Worm (Caenorhabditis elegans) whole organism, L1 larva: Measurements from ENCODE around the gene F52H2.1.

Experiments used
- C04F5.9 ChIP-seq: sonication (generic microtip); optimal IDR thresholded peaks from 2 replicates; lab custom pipeline; 2016; ENCODE audit warnings: missing genetic modification characterization, missing compliant biosample characterization
- C16A3.4 ChIP-seq: fragments of 150-350 bp; optimal IDR thresholded peaks from 2 replicates; lab custom pipeline; 2014; ENCODE audit warnings: missing biosample characterization, missing genetic modification characterization
- C34B4.2 ChIP-seq: sonication (generic microtip); optimal IDR thresholded peaks from 2 replicates; lab custom pipeline; 2017; ENCODE audit warnings: mild to moderate bottlenecking, missing genetic modification characterization, missing compliant biosample characterization
- F16B12.6 ChIP-seq: fragments of 150-350 bp; optimal IDR thresholded peaks from 2 replicates; lab custom pipeline; 2014; ENCODE audit warnings: missing biosample characterization, missing genetic modification characterization
- alr-1 ChIP-seq: fragments of 200-800 bp; sonication (Bioruptor generic); optimal IDR thresholded peaks from 2 replicates; lab custom pipeline; 2018; ENCODE audit warnings: borderline replicate concordance, mild to moderate bottlenecking, missing genetic modification characterization, missing compliant biosample characterization
- ama-1 ChIP-seq: fragments of 150-350 bp; optimal IDR thresholded peaks from 2 replicates; lab custom pipeline; 2014
- blmp-1 ChIP-seq: fragments of 150-350 bp; optimal IDR thresholded peaks from 2 replicates; lab custom pipeline; 2014; ENCODE audit warnings: missing biosample characterization, missing genetic modification characterization
- ceh-63 ChIP-seq: fragments of 200-800 bp; sonication (Bioruptor generic); optimal IDR thresholded peaks from 2 replicates; lab custom pipeline; 2018; ENCODE audit warnings: mild to moderate bottlenecking, missing genetic modification characterization, missing compliant biosample characterization
- ceh-82 ChIP-seq, 3 experiments: fragments of 150-350 bp in 1 of 3; sonication (generic microtip) in 2 of 3; optimal IDR thresholded peaks; 2 replicates each; lab custom pipeline; 2014 to 2017; ENCODE audit warnings: missing biosample characterization in 3 of 3, missing genetic modification characterization in 3 of 3
- dpl-1 ChIP-seq, 3 experiments: fragments of 150-350 bp in 2 of 3; sonication (generic microtip) in 1 of 3; optimal IDR thresholded peaks; 2 replicates each; lab custom pipeline; 2014 to 2017; ENCODE audit warnings: missing biosample characterization in 3 of 3, missing genetic modification characterization in 3 of 3, missing genetic modification reagents in 3 of 3
- dsc-1 ChIP-seq: sonication (generic microtip); optimal IDR thresholded peaks from 2 replicates; lab custom pipeline; 2016; ENCODE audit warnings: mild to moderate bottlenecking, missing genetic modification characterization, missing compliant biosample characterization
- efl-1 ChIP-seq, 4 experiments: fragments of 150-350 bp; optimal IDR thresholded peaks in 3 of 4; peaks in 1 of 4; 1 replicate in 1 of 4; 2 replicates in 3 of 4; lab custom pipeline; 2014; ENCODE audit warnings: missing biosample characterization in 2 of 4, missing genetic modification characterization in 2 of 4, missing genetic modification reagents in 2 of 4
- efl-3 ChIP-seq: fragments of 200-800 bp; sonication (Bioruptor generic); optimal IDR thresholded peaks from 2 replicates; lab custom pipeline; 2018; ENCODE audit warnings: mild to moderate bottlenecking, missing genetic modification characterization, missing compliant biosample characterization
- egl-27 ChIP-seq, 2 experiments: fragments of 150-350 bp in 1 of 2; sonication (generic microtip); optimal IDR thresholded peaks; 3 replicates each; lab custom pipeline; 2017 to 2018; ENCODE audit warnings: missing biosample characterization in 2 of 2, missing genetic modification characterization in 2 of 2, missing genetic modification reagents in 2 of 2
- ets-5 ChIP-seq: fragments of 200-800 bp; sonication (Bioruptor generic); IDR thresholded peaks from 2 replicates; pipeline ENCODE4 v1.3.6; 2022; ENCODE audit warnings: missing genetic modification characterization, missing compliant biosample characterization
- fkh-10 ChIP-seq: sonication (generic microtip); optimal IDR thresholded peaks from 2 replicates; lab custom pipeline; 2017; ENCODE audit warnings: missing biosample characterization, missing genetic modification reagents, missing genetic modification characterization
- fkh-8 ChIP-seq: sonication (generic microtip); optimal IDR thresholded peaks from 2 replicates; lab custom pipeline; 2016; ENCODE audit warnings: mild to moderate bottlenecking, missing genetic modification characterization, missing compliant biosample characterization
- fos-1 ChIP-seq: fragments of 150-350 bp; optimal IDR thresholded peaks from 2 replicates; lab custom pipeline; 2014; ENCODE audit warnings: missing biosample characterization, missing genetic modification characterization
- grh-1 ChIP-seq: fragments of 200-800 bp; sonication (Bioruptor generic); IDR thresholded peaks from 2 replicates; pipeline ENCODE4 v1.3.6; 2022; ENCODE audit warnings: missing genetic modification reagents, missing genetic modification characterization, missing compliant biosample characterization
- hlh-17 ChIP-seq: fragments of 200-800 bp; sonication (Bioruptor generic); optimal IDR thresholded peaks from 2 replicates; lab custom pipeline; 2018; ENCODE audit warnings: missing genetic modification characterization, mild to moderate bottlenecking, missing compliant biosample characterization, moderate library complexity, borderline replicate concordance
- irx-1 ChIP-seq: sonication (generic microtip); optimal IDR thresholded peaks from 2 replicates; lab custom pipeline; 2016; ENCODE audit warnings: missing genetic modification characterization, missing compliant biosample characterization
- jun-1 ChIP-seq: fragments of 150-350 bp; optimal IDR thresholded peaks from 2 replicates; lab custom pipeline; 2014; ENCODE audit warnings: missing biosample characterization, missing genetic modification reagents, missing genetic modification characterization
- lin-13 ChIP-seq: fragments of 150-350 bp; optimal IDR thresholded peaks from 2 replicates; lab custom pipeline; 2014; ENCODE audit warnings: missing biosample characterization, missing genetic modification reagents, missing genetic modification characterization
- lin-14 ChIP-seq: fragments of 200-800 bp; sonication (Bioruptor generic); optimal IDR thresholded peaks from 2 replicates; lab custom pipeline; 2018; ENCODE audit warnings: mild to moderate bottlenecking, missing genetic modification characterization, moderate library complexity, missing compliant biosample characterization
- lin-35 ChIP-seq, 2 experiments: fragments of 150-350 bp; optimal IDR thresholded peaks; 2 replicates each; lab custom pipeline; 2014; ENCODE audit warnings: missing biosample characterization in 2 of 2, missing genetic modification characterization in 2 of 2, missing genetic modification reagents in 2 of 2
- lsy-2 ChIP-seq, 2 experiments: fragments of 150-350 bp; optimal IDR thresholded peaks; 2 replicates each; lab custom pipeline; 2014; ENCODE audit warnings: missing biosample characterization in 2 of 2, missing genetic modification characterization in 2 of 2
- mdl-1 ChIP-seq, 2 experiments: fragments of 150-350 bp; optimal IDR thresholded peaks; 2 replicates each; lab custom pipeline; 2014 to 2017; ENCODE audit warnings: missing biosample characterization in 2 of 2, missing genetic modification characterization in 2 of 2, inconsistent platforms in 1 of 2
- mef-2 ChIP-seq: fragments of 150-350 bp; optimal IDR thresholded peaks from 2 replicates; lab custom pipeline; 2014; ENCODE audit warnings: missing biosample characterization, missing genetic modification characterization
- mep-1 ChIP-seq: fragments of 150-350 bp; optimal IDR thresholded peaks from 2 replicates; lab custom pipeline; 2014; ENCODE audit warnings: missing biosample characterization, missing genetic modification characterization
- nhr-11 ChIP-seq: fragments of 150-350 bp; optimal IDR thresholded peaks from 2 replicates; lab custom pipeline; 2014; ENCODE audit warnings: missing biosample characterization, missing genetic modification characterization
- nhr-12 ChIP-seq: sonication (generic microtip); optimal IDR thresholded peaks from 2 replicates; lab custom pipeline; 2017; ENCODE audit warnings: missing biosample characterization, missing genetic modification characterization
- nhr-19 ChIP-seq: fragments of 200-800 bp; sonication (Bioruptor generic); conservative IDR thresholded peaks from 2 replicates; pipeline ENCODE4 v1.3.6; 2022; ENCODE audit warnings: missing genetic modification characterization, missing compliant biosample characterization
- nhr-20 ChIP-seq: sonication (generic microtip); optimal IDR thresholded peaks from 2 replicates; lab custom pipeline; 2016; ENCODE audit warnings: mild to moderate bottlenecking, missing genetic modification characterization, missing compliant biosample characterization
- nhr-237 ChIP-seq: fragments of 150-350 bp; optimal IDR thresholded peaks from 2 replicates; lab custom pipeline; 2014; ENCODE audit warnings: missing biosample characterization, missing genetic modification characterization
- nhr-28 ChIP-seq: fragments of 150-350 bp; optimal IDR thresholded peaks from 2 replicates; lab custom pipeline; 2014; ENCODE audit warnings: missing biosample characterization, missing genetic modification characterization
- nhr-76 ChIP-seq: sonication (generic microtip); optimal IDR thresholded peaks from 2 replicates; lab custom pipeline; 2017; ENCODE audit warnings: missing biosample characterization, missing genetic modification characterization
- pax-3 ChIP-seq: fragments of 200-800 bp; sonication (Bioruptor generic); optimal IDR thresholded peaks from 2 replicates; lab custom pipeline; 2018; ENCODE audit warnings: mild to moderate bottlenecking, missing genetic modification characterization, moderate library complexity, missing compliant biosample characterization
- rnt-1 ChIP-seq: sonication (generic microtip); optimal IDR thresholded peaks from 2 replicates; lab custom pipeline; 2016; ENCODE audit warnings: mild to moderate bottlenecking, missing genetic modification characterization, moderate library complexity, missing compliant biosample characterization
- snpc-4 ChIP-seq: fragments of 150-350 bp; optimal IDR thresholded peaks from 2 replicates; lab custom pipeline; 2014; ENCODE audit warnings: missing biosample characterization, missing genetic modification characterization
- snu-23 ChIP-seq: sonication (generic microtip); optimal IDR thresholded peaks from 2 replicates; lab custom pipeline; 2016; ENCODE audit warnings: missing genetic modification characterization, missing compliant biosample characterization
- sptf-1 ChIP-seq: fragments of 150-350 bp; optimal IDR thresholded peaks from 2 replicates; lab custom pipeline; 2014; ENCODE audit warnings: missing biosample characterization, missing genetic modification characterization
- sup-37 ChIP-seq: fragments of 200-800 bp; sonication (Bioruptor generic); optimal IDR thresholded peaks from 2 replicates; lab custom pipeline; 2018; ENCODE audit warnings: mild to moderate bottlenecking, missing genetic modification characterization, missing compliant biosample characterization
- swsn-7 ChIP-seq: sonication (generic microtip); optimal IDR thresholded peaks from 2 replicates; lab custom pipeline; 2016; ENCODE audit warnings: missing genetic modification characterization, missing compliant biosample characterization
- tbx-2 ChIP-seq: sonication (generic microtip); optimal IDR thresholded peaks from 2 replicates; lab custom pipeline; 2016; ENCODE audit warnings: missing genetic modification characterization, missing compliant biosample characterization
- unc-30 ChIP-seq: sonication (generic microtip); optimal IDR thresholded peaks from 2 replicates; lab custom pipeline; 2017; ENCODE audit warnings: missing biosample characterization, missing genetic modification characterization
- unc-98 ChIP-seq: fragments of 200-800 bp; sonication (Bioruptor generic); IDR thresholded peaks from 2 replicates; pipeline ENCODE4 v1.3.6; 2022; ENCODE audit warnings: missing genetic modification characterization, missing compliant biosample characterization
- vab-15 ChIP-seq: sonication (generic microtip); optimal IDR thresholded peaks from 2 replicates; lab custom pipeline; 2017; ENCODE audit warnings: missing genotype, mild to moderate bottlenecking, missing genetic modification characterization, missing compliant biosample characterization
- zip-4 ChIP-seq: fragments of 200-800 bp; sonication (Bioruptor generic); optimal IDR thresholded peaks from 2 replicates; lab custom pipeline; 2018; ENCODE audit warnings: mild to moderate bottlenecking, missing genetic modification characterization, moderate library complexity, missing compliant biosample characterization

The F52H2.1 gene

ce11 chrX:2559979-2560378, 12.9 kb upstream of the F52H2.1 start, which contains the start of gene F52H2.5:
TSS of gene F52H2.5 (minus strand) at chrX:2560079.
- TF ChIP-seq C16A3.4 (no peak), tbx-2 (no peak), mep-1 (tag; lab: Kevin White, UChicago) (no peak), fkh-10 (GFP tag; lab: Kevin White, UChicago) (no peak), fkh-8 (tag; lab: Kevin White, UChicago) (no peak), C34B4.2 (tag; lab: Kevin White, UChicago) (no peak), efl-3 (GFP tag; lab: Kevin White, UChicago) (no peak), unc-98 (GFP tag; lab: Robert Waterston, UW) (no peak), jun-1 (tag; lab: Kevin White, UChicago) (no peak), nhr-11 (tag; lab: Kevin White, UChicago) (no peak), ceh-82 (tag; optimal IDR thresholded peaks at IDR 0.05; lab: Kevin White, UChicago) (no peak)

ce11 chrX:2564047-2564446, 8.9 kb upstream of the F52H2.1 start, which contains the start of gene dhcr-24:
TSS of gene dhcr-24 (minus strand) at chrX:2564147.
- TF ChIP-seq vab-15 (tag; lab: Kevin White, UChicago) (no peak), nhr-12 (tag; lab: Kevin White, UChicago) (no peak), fos-1 (tag; lab: Kevin White, UChicago) (no peak), lin-14 (GFP tag; lab: Kevin White, UChicago) (no peak), C34B4.2 (tag; lab: Kevin White, UChicago) (no peak), unc-98 (GFP tag; lab: Robert Waterston, UW) (no peak), lin-13 (no peak), alr-1 (no peak), nhr-11 (tag; lab: Kevin White, UChicago) (no peak), nhr-76 (no peak), sup-37 (no peak), swsn-7 (no peak), lin-35 (GFP tag; optimal IDR thresholded peaks at IDR 0.05; lab: Kevin White, UChicago) (no peak), nhr-28 (tag; lab: Kevin White, UChicago) (no peak), mef-2 (tag; lab: Kevin White, UChicago) (no peak), lsy-2 (tag; optimal IDR thresholded peaks at IDR 0.05; lab: Kevin White, UChicago) (no peak), hlh-17 (GFP tag; lab: Kevin White, UChicago) (no peak), ama-1 (lab: Kevin White, UChicago) (no peak), grh-1 (GFP tag; lab: Robert Waterston, UW) (no peak)

ce11 chrX:2565308-2565773, 7.6 kb upstream of the F52H2.1 start, which contains the start of gene F52H2.15:
TSS of gene F52H2.15 (plus strand) at chrX:2565358.
- TF ChIP-seq pax-3 (tag; lab: Kevin White, UChicago) (no peak), F16B12.6 (tag; lab: Kevin White, UChicago) (no peak), zip-4 (GFP tag; lab: Kevin White, UChicago) (no peak), ceh-63 (GFP tag; lab: Kevin White, UChicago) (no peak), mdl-1 (tag; optimal IDR thresholded peaks at IDR 0.05; lab: Kevin White, UChicago) (peak in 1 of 2 experiments; percentile 7), snpc-4 (tag; lab: Kevin White, UChicago) (no peak), rnt-1 (no peak), efl-1 (optimal IDR thresholded peaks at IDR 0.05; lab: Kevin White, UChicago) (no peak), efl-1 (GFP tag; optimal IDR thresholded peaks at IDR 0.05 in 1 of 2; lab: Kevin White, UChicago) (no peak), C16A3.4 (no peak), sptf-1 (no peak), snu-23 (GFP tag; lab: Kevin White, UChicago) (no peak), nhr-19 (no peak), blmp-1 (tag; lab: Kevin White, UChicago) (peak; percentile 34), irx-1 (no peak), nhr-20 (tag; lab: Kevin White, UChicago) (no peak), dsc-1 (tag; lab: Kevin White, UChicago) (no peak), alr-1 (no peak), nhr-237 (tag; lab: Kevin White, UChicago) (no peak), unc-30 (no peak), swsn-7 (no peak), lin-14 (GFP tag; lab: Kevin White, UChicago) (peak; percentile 63), hlh-17 (GFP tag; lab: Kevin White, UChicago) (no peak), ama-1 (lab: Kevin White, UChicago) (no peak), C04F5.9 (tag; lab: Kevin White, UChicago) (no peak), sup-37 (no peak), ets-5 (no peak), egl-27 (tag; optimal IDR thresholded peaks at IDR 0.05; lab: Kevin White, UChicago) (no peak), dpl-1 (GFP tag; optimal IDR thresholded peaks at IDR 0.05; lab: Kevin White, UChicago) (no peak)
